Fruit fly (Drosophila melanogaster) whole organism, embryonic: ENCODE data around the gene nudC.

Source experiments
- Bgb ChIP-seq: fragments of 200-800 bp; sonication (Bioruptor generic); IDR thresholded peaks from 2 replicates; pipeline ENCODE4 v1.3.6; 2022; ENCODE audit warnings: missing biosample characterization, missing genetic modification characterization; ENCODE audit not compliant: partially characterized antibody
- CG10543 ChIP-seq: fragments of 200-800 bp; sonication (Bioruptor generic); optimal IDR thresholded peaks from 3 replicates; lab custom pipeline; 2017; ENCODE audit warnings: missing biosample characterization, mild to moderate bottlenecking, missing genetic modification characterization, moderate library complexity
- CG12219 ChIP-seq: fragments of 200-800 bp; sonication (Bioruptor generic); optimal IDR thresholded peaks from 3 replicates; lab custom pipeline; 2018; ENCODE audit warnings: missing biosample characterization, mild to moderate bottlenecking, missing genetic modification characterization
- CG13296 ChIP-seq: fragments of 200-800 bp; sonication (Bioruptor generic); optimal IDR thresholded peaks from 3 replicates; lab custom pipeline; 2018; ENCODE audit warnings: missing biosample characterization, mild to moderate bottlenecking, missing genetic modification characterization
- CG14014 ChIP-seq: fragments of 200-800 bp; sonication (Bioruptor generic); IDR thresholded peaks from 2 replicates; pipeline ENCODE4 v1.3.6; 2022; ENCODE audit warnings: missing biosample characterization, missing genetic modification characterization
- CG1792 ChIP-seq: fragments of 200-800 bp; sonication (Bioruptor generic); optimal IDR thresholded peaks from 2 replicates; lab custom pipeline; 2016; ENCODE audit warnings: missing biosample characterization, missing genetic modification characterization
- CG18599 ChIP-seq: fragments of 200-800 bp; sonication (Bioruptor generic); optimal IDR thresholded peaks from 3 replicates; lab custom pipeline; 2017; ENCODE audit warnings: missing biosample characterization, missing genetic modification characterization, mild to moderate bottlenecking, moderate library complexity, missing genetic modification reagents
- CG2120 ChIP-seq: fragments of 200-800 bp; sonication (Bioruptor generic); optimal IDR thresholded peaks from 3 replicates; lab custom pipeline; 2016; ENCODE audit warnings: missing biosample characterization, missing genetic modification characterization
- CG2199 ChIP-seq: fragments of 200-800 bp; sonication (Bioruptor generic); IDR thresholded peaks from 3 replicates; pipeline ENCODE4 v1.3.6; 2022; ENCODE audit warnings: missing biosample characterization, missing genetic modification characterization
- CG31365 ChIP-seq: fragments of 200-800 bp; sonication (Bioruptor generic); optimal IDR thresholded peaks from 2 replicates; lab custom pipeline; 2018; ENCODE audit warnings: missing biosample characterization, mild to moderate bottlenecking, missing genetic modification characterization
- CG3847 ChIP-seq: fragments of 200-800 bp; sonication (Bioruptor generic); IDR thresholded peaks from 2 replicates; pipeline ENCODE4 v1.3.6; 2022; ENCODE audit warnings: missing biosample characterization, missing genetic modification characterization
- CG4282 ChIP-seq: fragments of 200-800 bp; sonication (Bioruptor generic); optimal IDR thresholded peaks from 2 replicates; lab custom pipeline; 2016; ENCODE audit warnings: missing biosample characterization, missing genetic modification characterization
- CG7372 ChIP-seq: fragments of 200-800 bp; sonication (Bioruptor generic); IDR thresholded peaks from 2 replicates; pipeline ENCODE4 v1.3.6; 2022; ENCODE audit warnings: missing biosample characterization, missing genetic modification characterization
- CG7745 ChIP-seq: fragments of 200-800 bp; sonication (Bioruptor generic); optimal IDR thresholded peaks from 2 replicates; lab custom pipeline; 2018; ENCODE audit warnings: missing biosample characterization, mild to moderate bottlenecking, missing genetic modification characterization, moderate library complexity
- CG9932 ChIP-seq: fragments of 200-800 bp; sonication (Bioruptor generic); IDR thresholded peaks from 2 replicates; pipeline ENCODE4 v1.3.6; 2022; ENCODE audit warnings: missing biosample characterization, missing genetic modification characterization
- CTCF ChIP-seq: fragments of 200-800 bp; sonication (Bioruptor generic); optimal IDR thresholded peaks from 2 replicates; lab custom pipeline; 2017; ENCODE audit warnings: missing biosample characterization, mild to moderate bottlenecking, missing genetic modification characterization, moderate library complexity
- Camta ChIP-seq: fragments of 200-800 bp; sonication (Bioruptor generic); optimal IDR thresholded peaks from 2 replicates; lab custom pipeline; 2016; ENCODE audit warnings: missing biosample characterization, missing genetic modification characterization
- D19A ChIP-seq: fragments of 200-800 bp; optimal IDR thresholded peaks from 3 replicates; lab custom pipeline; 2019; ENCODE audit warnings: missing biosample characterization, mild to moderate bottlenecking, missing genetic modification characterization, moderate library complexity
- Dfd ChIP-seq, 2 experiments: fragments of >200 bp; optimal IDR thresholded peaks; 2 replicates each; lab custom pipeline; 2017; ENCODE audit warnings: missing biosample characterization in 2 of 2, missing genetic modification characterization in 2 of 2
- Ets65A ChIP-seq: fragments of 200-800 bp; sonication (Bioruptor generic); peaks from one replicate; lab custom pipeline; 2016; ENCODE audit warnings: missing biosample characterization, missing genetic modification characterization
- MESR4 ChIP-seq: fragments of 200-800 bp; sonication (Bioruptor generic); optimal IDR thresholded peaks from 2 replicates; lab custom pipeline; 2018; ENCODE audit warnings: missing biosample characterization, mild to moderate bottlenecking, missing genetic modification characterization, moderate library complexity
- MTF-1 ChIP-seq: fragments of 200-800 bp; sonication (Bioruptor generic); optimal IDR thresholded peaks from 2 replicates; lab custom pipeline; 2018; ENCODE audit warnings: missing biosample characterization, mild to moderate bottlenecking, missing genetic modification characterization, borderline replicate concordance
- Optix ChIP-seq: fragments of 200-800 bp; sonication (Bioruptor generic); IDR thresholded peaks from 3 replicates; pipeline ENCODE4 v1.3.6; 2022; ENCODE audit warnings: missing biosample characterization, missing genetic modification characterization
- PHDP ChIP-seq: fragments of 200-800 bp; sonication (Bioruptor generic); optimal IDR thresholded peaks from 3 replicates; lab custom pipeline; 2018; ENCODE audit warnings: missing biosample characterization, mild to moderate bottlenecking, missing genetic modification characterization, moderate library complexity
- Ravus ChIP-seq: fragments of 200-800 bp; sonication (Bioruptor generic); IDR thresholded peaks from 2 replicates; pipeline ENCODE4 v1.3.6; 2022; ENCODE audit warnings: missing biosample characterization, missing genetic modification characterization
- Scr ChIP-seq: fragments of 200-800 bp; sonication (Bioruptor generic); IDR thresholded peaks from 2 replicates; pipeline ENCODE4 v1.3.6; 2022; ENCODE audit warnings: missing biosample characterization, missing genetic modification characterization; ENCODE audit not compliant: partially characterized antibody
- Six4 ChIP-seq: fragments of 200-800 bp; sonication (Bioruptor generic); optimal IDR thresholded peaks from 2 replicates; lab custom pipeline; 2016; ENCODE audit warnings: missing biosample characterization, missing genetic modification characterization
- Sox100B ChIP-seq: fragments of 200-800 bp; sonication (Bioruptor generic); optimal IDR thresholded peaks from 3 replicates; lab custom pipeline; 2018; ENCODE audit warnings: missing biosample characterization, mild to moderate bottlenecking, missing genetic modification characterization
- Xbp1 ChIP-seq: fragments of 200-800 bp; sonication (Bioruptor generic); optimal IDR thresholded peaks from 3 replicates; lab custom pipeline; 2016; ENCODE audit warnings: missing biosample characterization, mild to moderate bottlenecking, missing genetic modification characterization
- az2 ChIP-seq: fragments of 200-800 bp; sonication (Bioruptor generic); optimal IDR thresholded peaks from 3 replicates; lab custom pipeline; 2016; ENCODE audit warnings: missing biosample characterization, missing genetic modification characterization
- btn ChIP-seq: fragments of 200-800 bp; sonication (Bioruptor generic); optimal IDR thresholded peaks from 2 replicates; lab custom pipeline; 2016; ENCODE audit warnings: missing biosample characterization, missing genetic modification characterization
- croc ChIP-seq: fragments of 200-800 bp; sonication (Bioruptor generic); conservative IDR thresholded peaks from 3 replicates; pipeline ENCODE4 v1.3.6; 2022; ENCODE audit warnings: missing biosample characterization, missing genetic modification characterization
- dimm ChIP-seq: fragments of 200-800 bp; sonication (Bioruptor generic); IDR thresholded peaks from 2 replicates; pipeline ENCODE4 v1.3.6; 2022; ENCODE audit warnings: missing biosample characterization, missing genetic modification characterization
- disco-r ChIP-seq: fragments of 200-800 bp; sonication (Bioruptor generic); optimal IDR thresholded peaks from 2 replicates; lab custom pipeline; 2016; ENCODE audit warnings: missing biosample characterization, missing genetic modification characterization
- dmrt11E ChIP-seq: fragments of 200-800 bp; sonication (Bioruptor generic); optimal IDR thresholded peaks from 3 replicates; lab custom pipeline; 2018; ENCODE audit warnings: missing biosample characterization, mild to moderate bottlenecking, missing genetic modification characterization, moderate library complexity
- dysf ChIP-seq: fragments of 200-800 bp; sonication (Bioruptor generic); IDR thresholded peaks from 3 replicates; pipeline ENCODE4 v1.3.6; 2022; ENCODE audit warnings: missing biosample characterization, missing genetic modification characterization
- eyg ChIP-seq: fragments of 200-800 bp; sonication (Bioruptor generic); optimal IDR thresholded peaks from 3 replicates; lab custom pipeline; 2016; ENCODE audit warnings: missing biosample characterization, missing genetic modification characterization
- gce ChIP-seq: fragments of 200-800 bp; sonication (Bioruptor generic); IDR thresholded peaks from 3 replicates; pipeline ENCODE4 v1.3.6; 2022; ENCODE audit warnings: missing biosample characterization, missing genetic modification characterization
- ham ChIP-seq: fragments of 200-800 bp; sonication (Bioruptor generic); IDR thresholded peaks from 2 replicates; pipeline ENCODE4 v1.3.6; 2022; ENCODE audit warnings: missing biosample characterization, missing genetic modification characterization
- hbn ChIP-seq: fragments of 200-800 bp; sonication (Bioruptor generic); IDR thresholded peaks from 2 replicates; pipeline ENCODE4 v1.3.6; 2022; ENCODE audit warnings: missing biosample characterization, missing genetic modification characterization; ENCODE audit not compliant: partially characterized antibody
- inv ChIP-seq: fragments of 200-800 bp; sonication (Bioruptor generic); IDR thresholded peaks from 2 replicates; pipeline ENCODE4 v1.3.6; 2022; ENCODE audit warnings: missing biosample characterization, missing genetic modification characterization; ENCODE audit not compliant: partially characterized antibody
- mam ChIP-seq: fragments of 200-800 bp; sonication (Bioruptor generic); optimal IDR thresholded peaks from 3 replicates; lab custom pipeline; 2016; ENCODE audit warnings: missing biosample characterization, missing genetic modification characterization
- mld ChIP-seq: fragments of 200-800 bp; sonication (Bioruptor generic); IDR thresholded peaks from 3 replicates; pipeline ENCODE4 v1.3.6; 2022; ENCODE audit warnings: missing biosample characterization, missing genetic modification characterization; ENCODE audit not compliant: partially characterized antibody
- org-1 ChIP-seq: fragments of 200-800 bp; sonication (Bioruptor generic); optimal IDR thresholded peaks from 2 replicates; lab custom pipeline; 2017; ENCODE audit warnings: missing biosample characterization, missing genetic modification characterization
- row ChIP-seq: fragments of 200-800 bp; sonication (Bioruptor generic); IDR thresholded peaks from 3 replicates; pipeline ENCODE4 v1.3.6; 2022; ENCODE audit warnings: missing biosample characterization, missing genetic modification characterization
- sens ChIP-seq: fragments of 200-800 bp; sonication (Bioruptor generic); peaks from one replicate; lab custom pipeline; 2016; ENCODE audit warnings: missing biosample characterization, missing genetic modification characterization
- ssp ChIP-seq: fragments of 200-800 bp; sonication (Bioruptor generic); IDR thresholded peaks from 2 replicates; pipeline ENCODE4 v1.3.6; 2022; ENCODE audit warnings: missing biosample characterization, missing genetic modification characterization
- stwl ChIP-seq: fragments of 200-800 bp; sonication (Bioruptor generic); optimal IDR thresholded peaks from 3 replicates; lab custom pipeline; 2018; ENCODE audit warnings: missing biosample characterization, mild to moderate bottlenecking, missing genetic modification characterization, moderate library complexity
- tna ChIP-seq: fragments of 200-800 bp; sonication (Bioruptor generic); IDR thresholded peaks from 2 replicates; pipeline ENCODE4 v1.3.6; 2022; ENCODE audit warnings: missing biosample characterization, missing genetic modification characterization; ENCODE audit not compliant: partially characterized antibody
- z ChIP-seq: fragments of 200-800 bp; sonication (Bioruptor generic); IDR thresholded peaks from 3 replicates; pipeline ENCODE4 v1.3.6; 2022; ENCODE audit warnings: missing biosample characterization, missing genetic modification characterization

Gene nudC

DNA sequence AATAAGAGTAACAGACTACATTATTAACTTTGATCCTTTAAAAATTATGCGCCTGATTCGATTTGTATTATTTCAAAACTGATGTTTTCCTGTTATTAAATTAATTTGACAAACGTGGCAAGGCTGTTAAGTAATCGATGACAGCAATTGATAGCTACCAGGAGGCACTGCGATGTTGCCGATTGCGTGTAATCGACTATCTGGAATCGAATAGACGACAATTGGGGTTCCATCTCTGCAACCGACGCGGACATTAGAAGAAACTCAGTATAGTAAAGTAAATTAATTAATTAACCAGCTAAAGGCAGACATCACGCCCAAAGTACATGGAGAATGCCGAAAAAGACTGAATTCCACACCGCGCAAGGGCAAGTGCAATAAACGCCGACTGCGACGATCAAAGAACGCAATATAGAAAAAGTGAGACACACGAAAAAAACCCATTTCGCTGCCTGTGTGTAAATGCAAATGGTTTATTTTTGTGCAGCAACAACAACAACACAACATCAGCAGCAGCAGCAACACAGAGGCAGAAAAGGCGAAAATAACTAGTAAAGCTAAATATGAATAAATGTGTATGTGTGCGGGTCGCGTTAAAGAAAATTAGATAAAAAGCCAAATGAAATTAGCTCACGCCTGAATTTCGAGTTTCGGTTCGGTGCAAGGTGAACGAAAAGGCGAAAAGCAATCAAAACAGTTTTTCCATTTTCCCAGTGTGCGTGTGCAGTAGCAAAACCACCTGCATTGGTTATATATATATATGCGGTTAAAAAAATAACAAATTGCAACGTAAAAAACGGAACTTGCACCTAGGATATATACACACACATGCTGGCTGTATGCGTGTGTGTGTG, 49.0 kb downstream of the nudC start, which contains the start of gene sina (continued):
- TF ChIP-seq Bgb (GFP tag; lab: Robert Waterston, UW): peak; percentile 88
- TF ChIP-seq ssp (GFP tag; lab: Robert Waterston, UW): 0 out of 2 replicates have a peak, but pooled peaks have one; percentile 26
- TF ChIP-seq CG4282: no peak
- peak; percentile 26 for TF ChIP-seq disco-r (GFP tag; lab: Kevin White, UChicago)
- peak; percentile 47; the same call in 2 of the 3 replicates for TF ChIP-seq row (GFP tag; lab: Robert Waterston, UW)
- 0 out of 3 replicates have a peak, but pooled peaks have one; percentile 31 for TF ChIP-seq CG2199 (GFP tag; lab: Robert Waterston, UW)
- TF ChIP-seq btn (GFP tag; lab: Kevin White, UChicago): no peak
- TF ChIP-seq CG1792: no peak
- no peak for TF ChIP-seq CG10543
- TF ChIP-seq croc (GFP tag; lab: Robert Waterston, UW): no peak
- TF ChIP-seq CG7372 (GFP tag; lab: Robert Waterston, UW): no peak
- TF ChIP-seq stwl (tag; lab: Kevin White, UChicago): peak; percentile 95
- TF ChIP-seq CG7745 (tag; lab: Kevin White, UChicago): peak; percentile 93
- TF ChIP-seq mam (GFP tag; lab: Kevin White, UChicago): peak; percentile 16
- peak; percentile 68; the same call in 2 of the 3 replicates for TF ChIP-seq mld (GFP tag; lab: Robert Waterston, UW)
- peak; percentile 29 for TF ChIP-seq CG13296
- TF ChIP-seq Scr (GFP tag; lab: Robert Waterston, UW): peak; percentile 75
- no peak for TF ChIP-seq eyg (GFP tag; lab: Kevin White, UChicago)
- TF ChIP-seq dysf (GFP tag; lab: Robert Waterston, UW): no peak
- no peak for TF ChIP-seq MTF-1 (GFP tag; lab: Kevin White, UChicago)
- TF ChIP-seq CG31365: no peak
- TF ChIP-seq Six4 (GFP tag; lab: Kevin White, UChicago): no peak
- TF ChIP-seq az2 (GFP tag; lab: Kevin White, UChicago): no peak
- TF ChIP-seq gce (GFP tag; lab: Robert Waterston, UW): no peak
- peak; percentile 83 for TF ChIP-seq MESR4 (GFP tag; lab: Kevin White, UChicago)
- TF ChIP-seq CG3847: peak; percentile 20; the same call in 1 of the 2 replicates
- TF ChIP-seq CG12219 (GFP tag; lab: Kevin White, UChicago): no peak
- peak; percentile 70 for TF ChIP-seq inv
- peak; percentile 35 for TF ChIP-seq CG2120
- TF ChIP-seq ham (GFP tag; lab: Robert Waterston, UW): no peak
- TF ChIP-seq PHDP (tag; lab: Kevin White, UChicago): peak; percentile 7
- TF ChIP-seq CG18599 (GFP tag; lab: Kevin White, UChicago): peak; percentile 27
- no peak for TF ChIP-seq org-1 (GFP tag; lab: Kevin White, UChicago)
- peak; percentile 79 for TF ChIP-seq sens (GFP tag; lab: Kevin White, UChicago)
- TF ChIP-seq z (GFP tag; lab: Robert Waterston, UW): no peak
- no peak for TF ChIP-seq Ravus
- peak; percentile 28 for TF ChIP-seq Xbp1 (GFP tag; lab: Kevin White, UChicago)
- no peak for TF ChIP-seq CG14014 (GFP tag; lab: Robert Waterston, UW)
- peak; percentile 27 for TF ChIP-seq Camta (GFP tag; lab: Kevin White, UChicago)
- TF ChIP-seq dimm: no peak
- TF ChIP-seq D19A: peak; percentile 39
- peak; percentile 91 for TF ChIP-seq tna
- peak; percentile 71 for TF ChIP-seq hbn (GFP tag; lab: Robert Waterston, UW)
- TF ChIP-seq Sox100B (GFP tag; lab: Kevin White, UChicago): no peak
- TF ChIP-seq CG9932 (GFP tag; lab: Robert Waterston, UW): no peak
- no peak for TF ChIP-seq Dfd (GFP tag; optimal IDR thresholded peaks at IDR 0.05; lab: Kevin White, UChicago)
- TF ChIP-seq Ets65A: peak; percentile 84
- no peak for TF ChIP-seq Optix (GFP tag; lab: Robert Waterston, UW)
- peak; percentile 42 for TF ChIP-seq CTCF
- no peak for TF ChIP-seq dmrt11E (tag; lab: Kevin White, UChicago)
